Fruit fly (Drosophila melanogaster): ENCODE measurements around the gene CG43082.
A peak's percentile ranks its signal among the peaks of the same experiment; 100 is the strongest.

- TF ChIP-seq sens (GFP tag) (peak; percentile 87), CG12299 (tag; optimal IDR thresholded peaks at IDR 0.05) (no peak), ac (GFP tag; optimal IDR thresholded peaks at IDR 0.05) (no peak), CG3838 (GFP tag; optimal IDR thresholded peaks at IDR 0.05) (no peak), GATAe (GFP tag; conservative IDR thresholded peaks at IDR 0.05) (no peak), exex (tag; optimal IDR thresholded peaks at IDR 0.05) (no peak), CG11085 (GFP tag; IDR thresholded peaks at IDR 0.05) (no peak), CG4854 (GFP tag; optimal IDR thresholded peaks at IDR 0.05) (no peak), slou (GFP tag; optimal IDR thresholded peaks at IDR 0.05) (no peak)
Observed at dm6 chr3L:15672800-15673199, 11.1 kb downstream of the CG43082 start.
